Worm (Caenorhabditis elegans) whole organism, L4 larva: ENCODE measurements around the gene M28.9.

ENCODE experiments used
- dpl-1 ChIP-seq: fragments of 150-350 bp; optimal IDR thresholded peaks from 2 replicates; lab custom pipeline; 2014; ENCODE audit warnings: missing biosample characterization, missing genetic modification reagents, missing genetic modification characterization
- lin-39 ChIP-seq: fragments of 150-350 bp; optimal IDR thresholded peaks from 2 replicates; lab custom pipeline; 2014; ENCODE audit warnings: missing biosample characterization, missing genetic modification reagents, missing genetic modification characterization
- nhr-237 ChIP-seq: sonication (generic microtip); optimal IDR thresholded peaks from 2 replicates; lab custom pipeline; 2017; ENCODE audit warnings: missing biosample characterization, missing genetic modification characterization

DNA sequence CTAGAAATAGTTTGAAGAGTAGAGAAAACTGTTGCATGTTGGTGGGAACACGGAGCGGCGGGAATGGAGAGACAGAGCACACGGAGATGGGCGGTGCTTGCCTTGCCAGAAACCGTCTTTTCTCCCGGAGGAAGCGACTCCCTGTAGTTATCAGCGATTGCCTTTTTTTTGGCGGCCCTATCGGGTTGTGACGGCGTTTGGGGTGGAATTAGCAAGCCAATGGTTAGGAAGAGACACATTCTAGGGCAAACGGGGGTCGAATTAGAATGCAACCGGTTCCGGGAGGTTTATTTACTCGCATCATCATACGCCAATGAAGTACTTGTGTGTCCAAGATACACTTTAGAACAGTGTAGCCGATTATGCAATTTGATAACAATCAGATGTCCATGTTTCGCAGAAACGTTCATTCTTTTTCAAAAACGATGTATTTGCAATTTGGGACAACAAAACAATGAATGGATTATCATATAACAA, 18.5 kb downstream of the M28.9 start, which contains the start of gene lact-3:
- TF ChIP-seq lin-39 (tag; lab: Kevin White, UChicago) (no peak), dpl-1 (GFP tag; lab: Kevin White, UChicago) (no peak), nhr-237 (tag; lab: Kevin White, UChicago) (no peak)
